Fruit fly (Drosophila melanogaster) whole organism, prepupa: Measurements from ENCODE around the gene Psn.
A peak's percentile ranks its signal among the peaks of the same experiment; 100 is the strongest.

Experiments
- CG10669 ChIP-seq: fragments of 200-800 bp; sonication (Bioruptor generic); optimal IDR thresholded peaks from 3 replicates; lab custom pipeline; 2018; ENCODE audit warnings: missing biosample characterization, mild to moderate bottlenecking, missing genetic modification characterization, moderate library complexity
- CG11294 ChIP-seq: fragments of 200-800 bp; sonication (Bioruptor generic); IDR thresholded peaks from 2 replicates; pipeline ENCODE4 v1.3.6; 2022; ENCODE audit warnings: missing biosample characterization, missing genetic modification characterization
- CG11762 ChIP-seq: fragments of 200-800 bp; sonication (Bioruptor generic); optimal IDR thresholded peaks from 3 replicates; lab custom pipeline; 2016; ENCODE audit warnings: missing biosample characterization, missing genetic modification characterization; ENCODE audit not compliant: insufficient read depth
- CG15336 ChIP-seq: fragments of 200-800 bp; sonication (Bioruptor generic); IDR thresholded peaks from 2 replicates; pipeline ENCODE4 v1.3.6; 2022; ENCODE audit warnings: missing biosample characterization, missing genetic modification characterization
- CG1621 ChIP-seq: fragments of 200-800 bp; sonication (Bioruptor generic); optimal IDR thresholded peaks from 3 replicates; lab custom pipeline; 2018; ENCODE audit warnings: missing biosample characterization, mild to moderate bottlenecking, missing genetic modification characterization
- CG3032 ChIP-seq: fragments of 200-800 bp; optimal IDR thresholded peaks from 2 replicates; lab custom pipeline; 2019; ENCODE audit warnings: missing biosample characterization, mild to moderate bottlenecking, missing genetic modification characterization, moderate library complexity
- CG32006 ChIP-seq: fragments of 200-800 bp; sonication (Bioruptor generic); optimal IDR thresholded peaks from 3 replicates; lab custom pipeline; 2017; ENCODE audit warnings: missing biosample characterization, mild to moderate bottlenecking, missing genetic modification characterization
- CG34406 ChIP-seq: fragments of 200-800 bp; sonication (Bioruptor generic); optimal IDR thresholded peaks from 3 replicates; lab custom pipeline; 2016; ENCODE audit warnings: missing biosample characterization, missing genetic modification characterization
- CG3919 ChIP-seq: fragments of 200-800 bp; sonication (Bioruptor generic); optimal IDR thresholded peaks from 3 replicates; lab custom pipeline; 2016; ENCODE audit warnings: missing biosample characterization, missing genetic modification characterization
- CG4318 ChIP-seq: fragments of 200-800 bp; sonication (Bioruptor generic); optimal IDR thresholded peaks from 3 replicates; lab custom pipeline; 2017; ENCODE audit warnings: missing biosample characterization, mild to moderate bottlenecking, missing genetic modification characterization
- CG6792 ChIP-seq: fragments of 200-800 bp; sonication (Bioruptor generic); optimal IDR thresholded peaks from 3 replicates; lab custom pipeline; 2016; ENCODE audit warnings: missing biosample characterization, missing genetic modification characterization
- CG6808 ChIP-seq: fragments of 200-800 bp; sonication (Bioruptor generic); optimal IDR thresholded peaks from 3 replicates; lab custom pipeline; 2017; ENCODE audit warnings: missing biosample characterization, missing genetic modification characterization, mild to moderate bottlenecking, moderate library complexity, missing genetic modification reagents
- CG6854 ChIP-seq: fragments of 200-800 bp; sonication (Bioruptor generic); optimal IDR thresholded peaks from 2 replicates; lab custom pipeline; 2017; ENCODE audit warnings: missing biosample characterization, mild to moderate bottlenecking, missing genetic modification characterization
- CG7368 ChIP-seq: fragments of 200-800 bp; sonication (Bioruptor generic); optimal IDR thresholded peaks from 3 replicates; lab custom pipeline; 2016; ENCODE audit warnings: missing biosample characterization, missing genetic modification characterization
- CG8632 ChIP-seq: fragments of 200-800 bp; sonication (Bioruptor generic); optimal IDR thresholded peaks from 3 replicates; lab custom pipeline; 2016; ENCODE audit warnings: missing biosample characterization, missing genetic modification characterization
- CG9139 ChIP-seq: fragments of 200-800 bp; sonication (Bioruptor generic); optimal IDR thresholded peaks from 3 replicates; lab custom pipeline; 2017; ENCODE audit warnings: missing biosample characterization, mild to moderate bottlenecking, missing genetic modification characterization
- Eip75B ChIP-seq: fragments of 200-800 bp; sonication (Bioruptor generic); optimal IDR thresholded peaks from 3 replicates; lab custom pipeline; 2016; ENCODE audit warnings: missing biosample characterization, missing genetic modification characterization
- Eip78C ChIP-seq: fragments of 200-800 bp; sonication (Bioruptor generic); peaks from one replicate; lab custom pipeline; 2016; ENCODE audit warnings: missing biosample characterization, missing genetic modification characterization
- Ets21C ChIP-seq: fragments of 200-800 bp; sonication (Bioruptor generic); optimal IDR thresholded peaks from 3 replicates; lab custom pipeline; 2016; ENCODE audit warnings: missing biosample characterization, missing genetic modification characterization
- Hr38 ChIP-seq: sonication (Bioruptor generic); optimal IDR thresholded peaks from 2 replicates; lab custom pipeline; 2016; ENCODE audit warnings: missing biosample characterization, missing genetic modification characterization
- Hr39 ChIP-seq: fragments of 200-800 bp; sonication (Bioruptor generic); optimal IDR thresholded peaks from 2 replicates; lab custom pipeline; 2016; ENCODE audit warnings: missing biosample characterization, missing genetic modification characterization
- Hr4 ChIP-seq: fragments of 200-800 bp; sonication (Bioruptor generic); optimal IDR thresholded peaks from 3 replicates; lab custom pipeline; 2016; ENCODE audit warnings: missing biosample characterization, missing genetic modification characterization
- OdsH ChIP-seq: fragments of 200-800 bp; sonication (Bioruptor generic); optimal IDR thresholded peaks from 3 replicates; lab custom pipeline; 2016; ENCODE audit warnings: missing biosample characterization, missing genetic modification characterization
- Sox14 ChIP-seq: fragments of 200-800 bp; sonication (Bioruptor generic); optimal IDR thresholded peaks from 3 replicates; lab custom pipeline; 2016; ENCODE audit warnings: missing biosample characterization, missing genetic modification characterization
- achi ChIP-seq: fragments of 200-800 bp; sonication (Bioruptor generic); optimal IDR thresholded peaks from 3 replicates; lab custom pipeline; 2016; ENCODE audit warnings: missing biosample characterization, missing genetic modification characterization
- acj6 ChIP-seq: fragments of 200-800 bp; sonication (Bioruptor generic); optimal IDR thresholded peaks from 3 replicates; lab custom pipeline; 2016; ENCODE audit warnings: missing biosample characterization, missing genetic modification characterization
- dac ChIP-seq: fragments of 200-800 bp; sonication (Bioruptor generic); optimal IDR thresholded peaks from 2 replicates; lab custom pipeline; 2017; ENCODE audit warnings: missing biosample characterization, mild to moderate bottlenecking, missing genetic modification characterization
- esn ChIP-seq: fragments of 200-800 bp; sonication (Bioruptor generic); optimal IDR thresholded peaks from 2 replicates; lab custom pipeline; 2016; ENCODE audit warnings: missing biosample characterization, mild to moderate bottlenecking, missing genetic modification characterization, moderate library complexity
- fd85E ChIP-seq: fragments of 200-800 bp; sonication (Bioruptor generic); optimal IDR thresholded peaks from 3 replicates; lab custom pipeline; 2016; ENCODE audit warnings: missing biosample characterization, missing genetic modification characterization
- lz ChIP-seq: fragments of 200-800 bp; sonication (Bioruptor generic); optimal IDR thresholded peaks from 3 replicates; lab custom pipeline; 2016; ENCODE audit warnings: missing biosample characterization, missing genetic modification characterization
- net ChIP-seq: fragments of 200-800 bp; sonication (Bioruptor generic); optimal IDR thresholded peaks from 3 replicates; lab custom pipeline; 2016; ENCODE audit warnings: missing biosample characterization, missing genetic modification characterization
- ss ChIP-seq, 2 experiments: fragments of 200-800 bp; sonication (Bioruptor generic); optimal IDR thresholded peaks; 2 replicates in 1 of 2; 3 replicates in 1 of 2; lab custom pipeline; 2017 to 2018; ENCODE audit warnings: mild to moderate bottlenecking in 2 of 2, missing biosample characterization in 2 of 2, missing genetic modification characterization in 2 of 2, moderate library complexity in 1 of 2

Gene Psn

DNA sequence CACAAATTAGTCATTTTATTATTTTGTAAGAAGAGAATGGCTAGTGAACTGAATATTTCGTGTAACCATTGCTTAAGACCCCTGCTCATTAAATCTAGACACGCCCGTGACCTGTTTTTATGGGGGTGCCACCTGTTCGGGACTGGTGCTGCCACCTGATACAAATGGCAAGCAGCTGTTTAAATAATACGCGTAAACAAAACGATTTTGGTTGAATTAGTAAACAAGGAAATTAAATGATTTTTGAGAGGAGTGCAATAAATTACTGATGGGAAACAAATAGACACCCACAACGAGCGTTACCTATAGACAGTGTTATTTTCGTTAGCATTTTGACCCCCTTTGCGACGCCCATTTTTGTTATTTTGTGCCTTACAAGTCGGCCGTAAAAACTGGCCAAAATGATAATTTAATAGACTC lies 42.5 kb downstream of the Psn start (continued):
- peak; percentile 86 for TF ChIP-seq OdsH (GFP tag; lab: Kevin White, UChicago)
- peak; percentile 87 for TF ChIP-seq Sox14
- TF ChIP-seq Hr38: peak; percentile 54
- peak; percentile 78 for TF ChIP-seq CG10669 (GFP tag; lab: Kevin White, UChicago)
- peak; percentile 89 for TF ChIP-seq CG32006 (GFP tag; lab: Kevin White, UChicago)
- peak; percentile 86 for TF ChIP-seq Hr39
- peak; percentile 79 for TF ChIP-seq CG11762 (GFP tag; lab: Kevin White, UChicago)
- TF ChIP-seq fd85E (GFP tag; lab: Kevin White, UChicago): peak; percentile 14
- peak; percentile 80 for TF ChIP-seq CG3032 (tag; lab: Kevin White, UChicago)
- TF ChIP-seq Eip75B (GFP tag; lab: Kevin White, UChicago): peak; percentile 80
- no peak for TF ChIP-seq CG15336 (GFP tag; lab: Robert Waterston, UW)
- TF ChIP-seq CG9139 (GFP tag; lab: Kevin White, UChicago): peak; percentile 28
- TF ChIP-seq Eip78C (GFP tag; lab: Kevin White, UChicago): peak; percentile 96
- peak; percentile 73 for TF ChIP-seq CG6808 (GFP tag; lab: Kevin White, UChicago)
- peak; percentile 79 for TF ChIP-seq CG8632 (GFP tag; lab: Kevin White, UChicago)
- peak; percentile 92 for TF ChIP-seq net (GFP tag; lab: Kevin White, UChicago)
- peak; percentile 88 for TF ChIP-seq CG34406 (GFP tag; lab: Kevin White, UChicago)
- TF ChIP-seq CG11294: no peak
- peak; percentile 67 for TF ChIP-seq CG6854
- TF ChIP-seq Ets21C: peak; percentile 78
- peak; percentile 85 for TF ChIP-seq CG4318
- peak; percentile 52 to 74 for TF ChIP-seq ss (GFP tag; optimal IDR thresholded peaks at IDR 0.05; lab: Kevin White, UChicago)
- peak; percentile 88 for TF ChIP-seq achi (GFP tag; lab: Kevin White, UChicago)
- peak; percentile 92 for TF ChIP-seq esn (GFP tag; lab: Kevin White, UChicago)
- TF ChIP-seq CG7368 (GFP tag; lab: Kevin White, UChicago): peak; percentile 87
- TF ChIP-seq Hr4 (GFP tag; lab: Kevin White, UChicago): peak; percentile 89
- TF ChIP-seq CG3919 (GFP tag; lab: Kevin White, UChicago): peak; percentile 93
- TF ChIP-seq dac (GFP tag; lab: Kevin White, UChicago): peak; percentile 65
- TF ChIP-seq CG1621 (tag; lab: Kevin White, UChicago): peak; percentile 67
- TF ChIP-seq CG6792: peak; percentile 85
- TF ChIP-seq lz (GFP tag; lab: Kevin White, UChicago): peak; percentile 85
- TF ChIP-seq acj6 (GFP tag; lab: Kevin White, UChicago): peak; percentile 83
